Fruit fly (Drosophila melanogaster) Kc167 (cell line): ENCODE measurements around the gene Hmt-1.

Experiments
- Myc ChIP-seq: fragments of >200 bp; optimal IDR thresholded peaks from 2 replicates; lab custom pipeline; 2017; ENCODE audit warnings: missing external identifiers
- Sin3A ChIP-seq: fragments of >200 bp; optimal IDR thresholded peaks from 2 replicates; lab custom pipeline; 2018; ENCODE audit warnings: missing external identifiers
- h ChIP-seq: fragments of >200 bp; optimal IDR thresholded peaks from 3 replicates; lab custom pipeline; 2018; ENCODE audit warnings: missing external identifiers
- insv ChIP-seq: fragments of >200 bp; optimal IDR thresholded peaks from 3 replicates; lab custom pipeline; 2018; ENCODE audit warnings: missing external identifiers
- psq ChIP-seq: fragments of >200 bp; optimal IDR thresholded peaks from 2 replicates; lab custom pipeline; 2017; ENCODE audit warnings: missing external identifiers
- ttk ChIP-seq: sonication (Bioruptor generic); optimal IDR thresholded peaks from 2 replicates; lab custom pipeline; 2017; ENCODE audit warnings: missing external identifiers

DNA sequence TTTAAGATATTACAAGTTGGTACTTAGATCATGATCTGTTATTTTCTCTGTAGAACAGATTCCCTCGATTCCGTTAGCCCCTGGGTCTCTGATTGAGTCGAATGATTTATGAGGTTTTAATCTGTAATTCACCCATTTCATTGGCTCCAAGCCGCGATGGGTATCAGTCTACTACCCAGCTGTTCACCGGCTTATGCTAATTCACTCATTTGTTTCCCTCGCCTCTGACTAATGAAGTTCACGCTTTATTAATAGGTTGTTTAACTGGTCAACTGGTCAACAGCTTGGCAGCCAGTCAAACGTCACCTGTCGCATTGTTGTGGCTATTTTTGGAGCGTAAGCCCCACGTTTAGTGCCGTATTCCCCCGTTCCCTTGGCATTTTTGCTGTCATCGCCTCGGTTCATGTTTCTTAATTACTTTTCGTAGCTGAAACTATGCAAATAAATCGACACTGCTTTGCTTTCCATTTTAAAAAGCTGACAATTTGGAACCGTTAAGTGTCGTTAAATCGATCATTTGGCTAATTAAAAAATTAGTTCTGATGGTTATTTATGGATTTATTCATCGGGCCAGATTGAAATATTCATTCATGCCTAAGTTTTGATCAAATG is 15.7 kb upstream of the Hmt-1 start:
- TF ChIP-seq Sin3A (lab: Kevin White, UChicago): no peak
- no peak for TF ChIP-seq insv (lab: Kevin White, UChicago)
- TF ChIP-seq h (lab: Kevin White, UChicago): no peak
- TF ChIP-seq Myc (lab: Kevin White, UChicago): no peak
- no peak for TF ChIP-seq psq (lab: Kevin White, UChicago)
- TF ChIP-seq ttk (lab: Kevin White, UChicago): no peak
